Fruit fly (Drosophila melanogaster) S2 (cell line): ENCODE measurements around the gene CG10702.

Source experiments
- CG8478 ChIP-seq: fragments of >200 bp; optimal IDR thresholded peaks from 2 replicates; lab custom pipeline; 2018
- CTCF ChIP-seq, 2 experiments: fragments of >200 bp; optimal IDR thresholded peaks; 2 replicates each; lab custom pipeline; 2018

dm6 chr2L:19027246-19027886 lies 42.3 kb downstream of the CG10702 start, which contains the start of gene Sidpn:
- TF ChIP-seq CTCF (optimal IDR thresholded peaks at IDR 0.05; lab: Kevin White, UChicago) (no peak), CG8478 (no peak)
